Worm (Caenorhabditis elegans): Measurements from ENCODE around the gene rnp-1.

ce11 chrV:12194275-12194674 is 2.2 kb downstream of the rnp-1 start, which contains the start of gene ogdh-2:
- no peak for TF ChIP-seq B0019.2 (GFP tag; conservative IDR thresholded peaks at IDR 0.05)
- no peak for TF ChIP-seq sea-2 (GFP tag; IDR thresholded peaks at IDR 0.05)
- TF ChIP-seq ceh-100 (GFP tag; IDR thresholded peaks at IDR 0.05), result no peak
- TF ChIP-seq pha-4 (tag; optimal IDR thresholded peaks at IDR 0.05), result no peak
- no peak for TF ChIP-seq let-526 (GFP tag; IDR thresholded peaks at IDR 0.05)
- no peak for TF ChIP-seq F22D6.2 (tag; optimal IDR thresholded peaks at IDR 0.05)
- TF ChIP-seq nfya-2 (GFP tag; IDR thresholded peaks at IDR 0.05), result no peak
- no peak for TF ChIP-seq hlh-26 (GFP tag; conservative IDR thresholded peaks at IDR 0.05)
- TF ChIP-seq lin-40 (tag; optimal IDR thresholded peaks at IDR 0.05), result no peak
- no peak for TF ChIP-seq attf-3 (GFP tag; conservative IDR thresholded peaks at IDR 0.05)
- no peak for TF ChIP-seq lin-26 (GFP tag; IDR thresholded peaks at IDR 0.05)
- no peak for TF ChIP-seq dox-1 (GFP tag; IDR thresholded peaks at IDR 0.05)
- no peak for TF ChIP-seq ztf-18 (tag; optimal IDR thresholded peaks at IDR 0.05)
- no peak for TF ChIP-seq D2030.7 (GFP tag; IDR thresholded peaks at IDR 0.05)
